Fruit fly (Drosophila melanogaster): ENCODE measurements around the gene CG2493.

dm6 chr2L:20476718-20477277 lies 13.6 kb upstream of the CG2493 start:
- no peak for TF ChIP-seq usp (GFP tag; optimal IDR thresholded peaks at IDR 0.05)
- no peak for TF ChIP-seq psq (optimal IDR thresholded peaks at IDR 0.05)
- no peak for TF ChIP-seq pan (optimal IDR thresholded peaks at IDR 0.05)
- TF ChIP-seq EcR (GFP tag; optimal IDR thresholded peaks at IDR 0.05): peak in 1 of 2 experiments; percentile 79
- no peak for TF ChIP-seq CG8478 (optimal IDR thresholded peaks at IDR 0.05)
- TF ChIP-seq Dll (optimal IDR thresholded peaks at IDR 0.05): no peak

Measured in whole organism.